Worm (Caenorhabditis elegans) whole organism, young adult: ENCODE results near the gene F01F1.11.

Experiments used
- B0261.1 ChIP-seq: sonication (generic microtip); optimal IDR thresholded peaks from 2 replicates; lab custom pipeline; 2016; ENCODE audit warnings: mild to moderate bottlenecking, missing genetic modification characterization, moderate library complexity, missing compliant biosample characterization
- F23B12.7 ChIP-seq: sonication (generic microtip); optimal IDR thresholded peaks from 2 replicates; lab custom pipeline; 2017; ENCODE audit warnings: missing genetic modification characterization, mild to moderate bottlenecking, missing compliant biosample characterization, antibody characterized with exemption, moderate library complexity; ENCODE audit not compliant: insufficient read depth
- F39B2.1 ChIP-seq: fragments of 200-800 bp; sonication (Bioruptor generic); IDR thresholded peaks from 2 replicates; pipeline ENCODE4 v1.3.6; 2022; ENCODE audit warnings: missing genetic modification reagents, missing genetic modification characterization, missing compliant biosample characterization
- F52B5.7 ChIP-seq: sonication (generic microtip); optimal IDR thresholded peaks from 2 replicates; lab custom pipeline; 2016; ENCODE audit warnings: mild to moderate bottlenecking, missing genetic modification characterization, missing compliant biosample characterization
- F57A8.1 ChIP-seq: fragments of 200-800 bp; sonication (Bioruptor generic); optimal IDR thresholded peaks from 2 replicates; lab custom pipeline; 2018; ENCODE audit warnings: mild to moderate bottlenecking, missing genetic modification characterization, moderate library complexity, missing compliant biosample characterization
- K12H6.12 ChIP-seq: fragments of 200-800 bp; sonication (Bioruptor generic); optimal IDR thresholded peaks from 2 replicates; lab custom pipeline; 2018; ENCODE audit warnings: mild to moderate bottlenecking, missing genetic modification characterization, missing compliant biosample characterization
- Y53G8AR.9 ChIP-seq: fragments of 200-800 bp; sonication (Bioruptor generic); conservative IDR thresholded peaks from 2 replicates; pipeline ENCODE4 v1.3.6; 2022; ENCODE audit warnings: missing genetic modification reagents, missing genetic modification characterization, missing compliant biosample characterization
- Y95B8A.8 ChIP-seq: fragments of 200-800 bp; sonication (Bioruptor generic); IDR thresholded peaks from 2 replicates; pipeline ENCODE4 v1.3.6; 2022; ENCODE audit warnings: missing genetic modification reagents, missing genetic modification characterization, missing compliant biosample characterization
- ama-1 ChIP-seq, 3 experiments: fragments of 150-350 bp in 1 of 3; sonication (generic microtip) in 2 of 3; optimal IDR thresholded peaks; 2 replicates each; lab custom pipeline; 2014 to 2018; ENCODE audit warnings: missing biosample characterization in 2 of 3, missing genetic modification characterization in 2 of 3, missing genetic modification reagents in 2 of 3
- atf-7 ChIP-seq: sonication (generic microtip); optimal IDR thresholded peaks from 2 replicates; lab custom pipeline; 2017; ENCODE audit warnings: mild to moderate bottlenecking, missing genetic modification characterization, missing compliant biosample characterization
- athp-1 ChIP-seq: sonication (generic microtip); optimal IDR thresholded peaks from 2 replicates; lab custom pipeline; 2017; ENCODE audit warnings: mild to moderate bottlenecking, missing genetic modification characterization, missing compliant biosample characterization
- attf-3 ChIP-seq: fragments of 200-800 bp; sonication (Bioruptor generic); conservative IDR thresholded peaks from 2 replicates; pipeline ENCODE4 v1.3.6; 2022; ENCODE audit warnings: missing genetic modification reagents, missing genetic modification characterization, missing compliant biosample characterization
- bed-1 ChIP-seq: fragments of 200-800 bp; sonication (Bioruptor generic); IDR thresholded peaks from 2 replicates; pipeline ENCODE4 v1.3.6; 2022; ENCODE audit warnings: missing genetic modification reagents, missing genetic modification characterization, missing compliant biosample characterization
- cebp-1 ChIP-seq, 2 experiments: fragments of 200-800 bp in 1 of 2; sonication (Bioruptor generic) in 1 of 2; sonication (generic microtip) in 1 of 2; IDR thresholded peaks in 1 of 2; optimal IDR thresholded peaks in 1 of 2; 2 replicates each; pipeline versions ENCODE4 v1.3.6 to Lab custom; 2017 to 2022; ENCODE audit warnings: missing compliant biosample characterization in 2 of 2, missing genetic modification characterization in 2 of 2, mild to moderate bottlenecking in 1 of 2, missing genetic modification reagents in 1 of 2, moderate library complexity in 1 of 2
- ceh-79 ChIP-seq: sonication (generic microtip); optimal IDR thresholded peaks from 2 replicates; lab custom pipeline; 2017; ENCODE audit warnings: mild to moderate bottlenecking, missing genetic modification characterization, missing compliant biosample characterization
- die-1 ChIP-seq: sonication (generic microtip); optimal IDR thresholded peaks from 2 replicates; lab custom pipeline; 2016; ENCODE audit warnings: missing genotype, mild to moderate bottlenecking, missing genetic modification characterization, missing compliant biosample characterization
- dox-1 ChIP-seq: fragments of 200-800 bp; sonication (Bioruptor generic); IDR thresholded peaks from 2 replicates; pipeline ENCODE4 v1.3.6; 2022; ENCODE audit warnings: missing genetic modification reagents, missing genetic modification characterization, missing compliant biosample characterization
- dpff-1 ChIP-seq: sonication (generic microtip); optimal IDR thresholded peaks from 2 replicates; lab custom pipeline; 2017; ENCODE audit warnings: mild to moderate bottlenecking, missing genetic modification characterization, missing compliant biosample characterization
- efl-1 ChIP-seq: fragments of 150-350 bp; optimal IDR thresholded peaks from 2 replicates; lab custom pipeline; 2014; ENCODE audit warnings: missing biosample characterization, missing genetic modification reagents, missing genetic modification characterization
- ekl-4 ChIP-seq: fragments of 200-800 bp; sonication (Bioruptor generic); IDR thresholded peaks from 2 replicates; pipeline ENCODE4 v1.3.6; 2022; ENCODE audit warnings: missing genetic modification reagents, missing genetic modification characterization, missing compliant biosample characterization
- fkh-3 ChIP-seq: sonication (generic microtip); optimal IDR thresholded peaks from 2 replicates; lab custom pipeline; 2016; ENCODE audit warnings: mild to moderate bottlenecking, missing genetic modification characterization, missing compliant biosample characterization
- hrde-1 ChIP-seq: sonication (generic microtip); optimal IDR thresholded peaks from 2 replicates; lab custom pipeline; 2016; ENCODE audit warnings: missing genetic modification characterization, mild to moderate bottlenecking, missing compliant biosample characterization, moderate library complexity, missing genotype, missing genetic modification reagents, borderline replicate concordance
- lin-35 ChIP-seq, 3 experiments: fragments of 150-350 bp in 2 of 3; sonication (generic microtip) in 1 of 3; optimal IDR thresholded peaks; 2 replicates each; lab custom pipeline; 2014 to 2018; ENCODE audit warnings: missing biosample characterization in 3 of 3, missing genetic modification characterization in 3 of 3, missing genetic modification reagents in 3 of 3
- lin-40 ChIP-seq: sonication (generic microtip); optimal IDR thresholded peaks from 2 replicates; lab custom pipeline; 2016; ENCODE audit warnings: missing genetic modification characterization, mild to moderate bottlenecking, missing compliant biosample characterization, missing genotype, missing genetic modification reagents
- madf-6 ChIP-seq: fragments of 200-800 bp; sonication (Bioruptor generic); IDR thresholded peaks from 2 replicates; pipeline ENCODE4 v1.3.6; 2022; ENCODE audit warnings: missing genetic modification reagents, missing genetic modification characterization, missing compliant biosample characterization
- nfya-2 ChIP-seq: fragments of 200-800 bp; sonication (Bioruptor generic); IDR thresholded peaks from 2 replicates; pipeline ENCODE4 v1.3.6; 2022; ENCODE audit warnings: missing genetic modification reagents, missing genetic modification characterization, missing compliant biosample characterization
- nfyb-1 ChIP-seq: fragments of 200-800 bp; sonication (Bioruptor generic); IDR thresholded peaks from 2 replicates; pipeline ENCODE4 v1.3.6; 2022; ENCODE audit warnings: missing genetic modification reagents, missing genetic modification characterization, missing compliant biosample characterization
- nhr-179 ChIP-seq: sonication (generic microtip); optimal IDR thresholded peaks from 2 replicates; lab custom pipeline; 2016; ENCODE audit warnings: mild to moderate bottlenecking, missing genetic modification characterization, missing compliant biosample characterization
- nhr-27 ChIP-seq: fragments of 200-800 bp; sonication (Bioruptor generic); optimal IDR thresholded peaks from 2 replicates; lab custom pipeline; 2018; ENCODE audit warnings: mild to moderate bottlenecking, missing genetic modification characterization, moderate library complexity, missing compliant biosample characterization
- nhr-80 ChIP-seq: sonication (generic microtip); optimal IDR thresholded peaks from 2 replicates; lab custom pipeline; 2016; ENCODE audit warnings: missing genetic modification characterization, missing compliant biosample characterization
- nhr-90 ChIP-seq: sonication (generic microtip); optimal IDR thresholded peaks from 2 replicates; lab custom pipeline; 2016; ENCODE audit warnings: missing genotype, mild to moderate bottlenecking, missing genetic modification characterization, missing compliant biosample characterization
- pbrm-1 ChIP-seq: fragments of 200-800 bp; sonication (Bioruptor generic); IDR thresholded peaks from 2 replicates; pipeline ENCODE4 v1.3.6; 2022; ENCODE audit warnings: missing genetic modification reagents, missing genetic modification characterization, missing compliant biosample characterization
- pha-4 ChIP-seq: fragments of 150-350 bp; sonication (generic microtip); optimal IDR thresholded peaks from 2 replicates; lab custom pipeline; 2014; ENCODE audit warnings: missing biosample characterization, missing genetic modification reagents, missing genetic modification characterization
- rec-8 ChIP-seq, 2 experiments: sonication (generic microtip); optimal IDR thresholded peaks; 2 replicates each; lab custom pipeline; 2016; ENCODE audit warnings: mild to moderate bottlenecking in 2 of 2, missing genetic modification characterization in 2 of 2, missing genetic modification reagents in 2 of 2, missing genotype in 2 of 2, missing biosample characterization in 1 of 2, missing compliant biosample characterization in 1 of 2, moderate library complexity in 1 of 2
- snpc-3.4 ChIP-seq: sonication (generic microtip); optimal IDR thresholded peaks from 2 replicates; lab custom pipeline; 2017; ENCODE audit warnings: missing genetic modification characterization, mild to moderate bottlenecking, missing compliant biosample characterization, antibody characterized with exemption, moderate library complexity, missing genotype, missing genetic modification reagents
- somi-1 ChIP-seq: fragments of 200-800 bp; sonication (Bioruptor generic); optimal IDR thresholded peaks from 2 replicates; lab custom pipeline; 2018; ENCODE audit warnings: mild to moderate bottlenecking, missing genetic modification characterization, missing compliant biosample characterization
- unc-130 ChIP-seq: sonication (generic microtip); optimal IDR thresholded peaks from 2 replicates; lab custom pipeline; 2016; ENCODE audit warnings: missing genetic modification reagents, missing genetic modification characterization, missing compliant biosample characterization
- unc-62 ChIP-seq: fragments of 150-350 bp; optimal IDR thresholded peaks from 2 replicates; lab custom pipeline; 2014; ENCODE audit warnings: missing biosample characterization, missing genetic modification reagents, missing genetic modification characterization
- xnd-1 ChIP-seq: sonication (generic microtip); optimal IDR thresholded peaks from 2 replicates; lab custom pipeline; 2016; ENCODE audit warnings: missing genotype, missing genetic modification reagents, missing genetic modification characterization, missing compliant biosample characterization
- zfh-2 ChIP-seq: fragments of 200-800 bp; sonication (Bioruptor generic); conservative IDR thresholded peaks from 2 replicates; pipeline ENCODE4 v1.3.6; 2022; ENCODE audit warnings: missing genetic modification reagents, missing genetic modification characterization, missing compliant biosample characterization
- zim-3 ChIP-seq: sonication (generic microtip); optimal IDR thresholded peaks from 2 replicates; lab custom pipeline; 2017; ENCODE audit warnings: mild to moderate bottlenecking, missing genetic modification characterization, moderate library complexity, missing compliant biosample characterization
- ztf-22 ChIP-seq: fragments of 200-800 bp; sonication (Bioruptor generic); optimal IDR thresholded peaks from 2 replicates; lab custom pipeline; 2018; ENCODE audit warnings: mild to moderate bottlenecking, missing genetic modification characterization, moderate library complexity, missing compliant biosample characterization
- ztf-26 ChIP-seq: sonication (generic microtip); optimal IDR thresholded peaks from 2 replicates; lab custom pipeline; 2017; ENCODE audit warnings: missing genetic modification characterization, missing compliant biosample characterization

F01F1.11 gene

DNA sequence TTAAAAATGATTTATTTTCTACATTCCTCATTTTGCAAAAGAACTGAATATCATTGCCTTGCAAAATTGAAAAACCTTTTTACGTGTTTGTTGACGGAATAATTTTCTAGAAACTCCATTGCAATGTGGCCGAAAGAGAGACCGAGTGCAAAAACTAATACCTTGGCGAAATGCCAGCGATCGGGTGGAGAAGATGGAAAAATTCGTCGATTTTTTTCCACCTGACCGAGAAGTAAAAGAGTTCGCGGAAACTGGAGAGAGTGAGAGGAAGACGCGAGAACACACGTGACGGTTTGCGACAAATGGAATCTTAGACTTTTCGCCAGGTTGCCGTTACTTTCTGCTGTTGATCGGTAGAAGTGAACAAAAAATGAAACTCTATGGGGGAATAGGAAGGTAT is 30.0 kb downstream of the F01F1.11 start (continued):
- TF ChIP-seq ztf-26 (no peak), efl-1 (GFP tag; lab: Kevin White, UChicago) (no peak), somi-1 (peak; percentile 13), ekl-4 (no peak), unc-130 (GFP tag; lab: Kevin White, UChicago) (no peak), Y53G8AR.9 (GFP tag; lab: Robert Waterston, UW) (no peak), lin-40 (tag; lab: Kevin White, UChicago) (no peak), F39B2.1 (GFP tag; lab: Robert Waterston, UW) (no peak), pha-4 (tag; lab: Kevin White, UChicago) (no peak), hrde-1 (tag; lab: Kevin White, UChicago) (no peak), zfh-2 (peak; percentile 59; the same call in 1 of the 2 replicates), pbrm-1 (no peak), nhr-179 (tag; lab: Kevin White, UChicago) (no peak), die-1 (tag; lab: Kevin White, UChicago) (no peak), fkh-3 (tag; lab: Kevin White, UChicago) (no peak), madf-6 (GFP tag; lab: Robert Waterston, UW) (no peak), snpc-3.4 (no peak), nfyb-1 (GFP tag; lab: Robert Waterston, UW) (peak; percentile 21; the same call in 1 of the 2 replicates), ceh-79 (tag; lab: Kevin White, UChicago) (no peak), B0261.1 (tag; lab: Kevin White, UChicago) (no peak), xnd-1 (tag; lab: Kevin White, UChicago) (no peak), rec-8 (tag; optimal IDR thresholded peaks at IDR 0.05; lab: Kevin White, UChicago) (no peak), nhr-90 (tag; lab: Kevin White, UChicago) (no peak), F52B5.7 (tag; lab: Kevin White, UChicago) (no peak), unc-62 (GFP tag; lab: Kevin White, UChicago) (no peak)

- peak; percentile 21 for TF ChIP-seq nhr-80 (tag; lab: Kevin White, UChicago)
- no peak for TF ChIP-seq nhr-27 (tag; lab: Kevin White, UChicago)
- TF ChIP-seq Y95B8A.8 (GFP tag; lab: Robert Waterston, UW) = peak; percentile 13; the same call in 1 of the 2 replicates
Measured at ce11 chrIII:5840815-5841573, 30.7 kb downstream of the F01F1.11 start.

- TF ChIP-seq cebp-1 (GFP tag; IDR thresholded peaks at IDR 0.05; lab: Robert Waterston, UW) (peak; percentile 21; the same call in 1 of the 2 replicates), cebp-1 (tag; optimal IDR thresholded peaks at IDR 0.05; lab: Kevin White, UChicago) (peak; percentile 64), athp-1 (no peak), F57A8.1 (GFP tag; lab: Kevin White, UChicago) (no peak), F23B12.7 (tag; lab: Kevin White, UChicago) (no peak), dox-1 (GFP tag; lab: Robert Waterston, UW) (0 out of 2 replicates have a peak, but pooled peaks have one; percentile 9), hrde-1 (tag; lab: Kevin White, UChicago) (no peak), K12H6.12 (tag; lab: Kevin White, UChicago) (no peak), attf-3 (GFP tag; lab: Robert Waterston, UW) (no peak), ama-1 (optimal IDR thresholded peaks at IDR 0.05; lab: Kevin White, UChicago) (no peak), ama-1 (GFP tag; optimal IDR thresholded peaks at IDR 0.05; lab: Kevin White, UChicago) (no peak), dpff-1 (tag; lab: Kevin White, UChicago) (no peak), atf-7 (no peak), nhr-80 (tag; lab: Kevin White, UChicago) (peak; percentile 46), bed-1 (no peak), F39B2.1 (GFP tag; lab: Robert Waterston, UW) (no peak), zim-3 (tag; lab: Kevin White, UChicago) (no peak), nhr-179 (tag; lab: Kevin White, UChicago) (no peak), lin-35 (GFP tag; optimal IDR thresholded peaks at IDR 0.05; lab: Kevin White, UChicago) (no peak), nfya-2 (GFP tag; lab: Robert Waterston, UW) (no peak), pbrm-1 (no peak), ztf-22 (GFP tag; lab: Kevin White, UChicago) (no peak)
Measured at ce11 chrIII:5840277-5840676, 31.4 kb downstream of the F01F1.11 start.
